Fruit fly (Drosophila melanogaster) whole organism, wandering third instar larva: ENCODE measurements around the gene CG32409.

ENCODE experiments used
- GATAd ChIP-seq: sonication (Bioruptor generic); optimal IDR thresholded peaks from 2 replicates; lab custom pipeline; 2016; ENCODE audit warnings: missing biosample characterization, missing genetic modification characterization
- Hr83 ChIP-seq: fragments of 200-300 bp; sonication (Bioruptor generic); optimal IDR thresholded peaks from 2 replicates; lab custom pipeline; 2016; ENCODE audit warnings: missing biosample characterization, mild to moderate bottlenecking, missing genetic modification characterization, moderate library complexity; ENCODE audit not compliant: poor library complexity, severe bottlenecking
- Myc ChIP-seq: fragments of >200 bp; optimal IDR thresholded peaks from 2 replicates; lab custom pipeline; 2017
- OdsH ChIP-seq: fragments of 200-800 bp; sonication (Bioruptor generic); optimal IDR thresholded peaks from 2 replicates; lab custom pipeline; 2016; ENCODE audit warnings: missing biosample characterization, mild to moderate bottlenecking, missing genetic modification characterization
- dl ChIP-seq, 2 experiments: fragments of 175-275, 200-275 bp in 1 of 2; fragments of 200-275 bp in 1 of 2; sonication (Bioruptor generic); optimal IDR thresholded peaks; lab custom pipeline; 2018; ENCODE audit warnings: mild to moderate bottlenecking in 2 of 2, missing biosample characterization in 2 of 2, missing genetic modification characterization in 2 of 2, moderate library complexity in 2 of 2; ENCODE audit not compliant: partially characterized antibody in 2 of 2, insufficient read depth in 1 of 2
- dsf ChIP-seq: sonication (Bioruptor generic); optimal IDR thresholded peaks from 2 replicates; lab custom pipeline; 2016; ENCODE audit warnings: missing biosample characterization, missing genetic modification characterization, borderline replicate concordance
- jim ChIP-seq: fragments of 175-275, 200-325 bp; sonication (Bioruptor generic); optimal IDR thresholded peaks from 2 replicates; lab custom pipeline; 2016; ENCODE audit warnings: missing biosample characterization, mild to moderate bottlenecking, missing genetic modification characterization
- pan ChIP-seq: fragments of >200 bp; optimal IDR thresholded peaks from 2 replicates; lab custom pipeline; 2017
- psq ChIP-seq: fragments of 200-800 bp; sonication (Bioruptor generic); optimal IDR thresholded peaks from 3 replicates; lab custom pipeline; 2017; ENCODE audit warnings: missing biosample characterization, mild to moderate bottlenecking, missing genetic modification characterization, moderate library complexity

- TF ChIP-seq dsf (GFP tag; lab: Kevin White, UChicago) (no peak), GATAd (GFP tag; lab: Kevin White, UChicago) (no peak), pan (lab: Kevin White, UChicago) (no peak), jim (GFP tag; lab: Kevin White, UChicago) (no peak), Hr83 (GFP tag; lab: Kevin White, UChicago) (no peak), Myc (no peak), OdsH (GFP tag; lab: Kevin White, UChicago) (no peak), dl (GFP tag; optimal IDR thresholded peaks at IDR 0.05; lab: Kevin White, UChicago; ENCODE audit: insufficient read depth in 1 of 2, partially characterized antibody in 2 of 2) (no peak), psq (GFP tag; lab: Kevin White, UChicago) (no peak)
Observed at dm6 chr3L:5945571-5945970, 46.2 kb downstream of the CG32409 start.
